Worm (Caenorhabditis elegans): Measurements from ENCODE around the gene AH9.1.

Gene AH9.1

DNA sequence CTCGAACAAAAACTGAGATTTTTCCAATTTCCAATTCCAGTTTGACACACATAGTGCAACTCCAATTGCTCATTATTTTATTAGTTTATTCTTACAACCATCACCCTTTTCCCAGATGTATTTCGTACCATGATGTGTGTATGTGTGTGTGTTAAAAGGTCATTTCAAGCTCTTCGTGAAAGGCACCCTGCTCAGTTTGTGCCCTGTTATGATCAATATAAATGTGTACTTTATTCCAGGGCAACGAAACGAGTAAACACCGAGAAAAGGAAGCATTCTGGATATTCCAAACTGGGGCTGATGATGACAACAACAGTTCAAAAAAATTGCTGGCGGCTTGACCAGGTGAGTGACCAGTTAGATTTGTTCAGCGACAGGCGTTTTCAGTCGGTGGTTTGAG, 36.1 kb downstream of the AH9.1 start, which contains the start of gene peb-1:
Gene peb-1, plus strand, starts transcription at position 301 of the 400 bp plus-strand sequence.
- peak; percentile 75 for TF ChIP-seq aha-1 (tag)
- TF ChIP-seq nhr-6 (tag; optimal IDR thresholded peaks at IDR 0.05): no peak
- TF ChIP-seq jun-1 (tag; optimal IDR thresholded peaks at IDR 0.05): no peak
- no peak for TF ChIP-seq nhr-25 (tag; optimal IDR thresholded peaks at IDR 0.05; ENCODE audit: borderline replicate concordance, insufficient read depth)
- TF ChIP-seq nhr-41 (GFP tag; IDR thresholded peaks at IDR 0.05): no peak
- no peak for TF ChIP-seq ces-1 (GFP tag; optimal IDR thresholded peaks at IDR 0.05)
- no peak for TF ChIP-seq arid-1 (GFP tag; conservative IDR thresholded peaks at IDR 0.05)
- TF ChIP-seq daf-12 (tag; optimal IDR thresholded peaks at IDR 0.05): no peak

DNA sequence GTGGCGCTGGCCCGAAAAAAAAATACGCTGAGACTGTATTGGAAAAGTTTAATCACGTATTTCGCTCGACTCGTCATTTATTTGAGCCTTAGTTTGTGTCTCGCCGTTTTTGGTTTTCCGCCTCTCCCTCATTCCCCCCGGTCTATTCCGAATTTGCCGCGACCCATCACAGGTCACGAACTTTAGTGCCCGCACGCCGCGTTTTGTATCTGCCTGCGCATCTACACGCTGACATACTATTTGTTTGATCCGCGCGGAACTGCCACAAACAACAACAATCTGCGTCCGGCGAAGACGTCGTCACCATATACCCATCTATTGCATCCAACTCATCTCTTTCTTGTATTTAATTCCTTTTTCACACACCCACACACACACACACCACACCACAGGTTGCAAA, 36.6 kb downstream of the AH9.1 start:
- no peak for TF ChIP-seq dmd-9 (GFP tag; IDR thresholded peaks at IDR 0.05)
- no peak for TF ChIP-seq nhr-6 (tag; optimal IDR thresholded peaks at IDR 0.05)
- TF ChIP-seq ceh-28 (tag; optimal IDR thresholded peaks at IDR 0.05): no peak
- TF ChIP-seq egl-43 (GFP tag; IDR thresholded peaks at IDR 0.05): 0 out of 2 replicates have a peak, but pooled peaks have one; percentile 48

DNA sequence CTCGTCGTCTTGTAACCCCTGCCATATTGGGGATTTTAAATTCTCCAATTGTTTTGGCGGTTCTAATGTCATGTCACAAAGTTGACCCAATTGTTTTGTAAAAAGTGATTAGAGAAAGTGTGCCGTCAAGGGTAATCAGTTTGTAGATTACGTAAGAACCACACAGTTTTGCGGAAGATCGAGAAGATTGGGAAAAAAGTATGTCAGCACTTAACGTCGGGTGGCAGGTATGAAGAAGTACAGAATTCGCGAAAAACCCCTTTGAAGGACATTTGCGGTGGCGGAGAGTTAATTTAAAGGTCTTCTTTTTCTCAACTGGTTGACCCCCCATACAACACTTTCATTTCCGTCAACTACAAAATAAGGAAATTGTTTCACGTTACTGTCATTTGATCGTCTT, 38.4 kb downstream of the AH9.1 start:
- TF ChIP-seq mep-1 (tag; optimal IDR thresholded peaks at IDR 0.05) (no peak), nhr-11 (tag; optimal IDR thresholded peaks at IDR 0.05) (no peak), daf-19 (GFP tag; conservative IDR thresholded peaks at IDR 0.05) (no peak), duxl-1 (tag; optimal IDR thresholded peaks at IDR 0.05; ENCODE audit: poor library complexity) (no peak), sdz-12 (GFP tag; optimal IDR thresholded peaks at IDR 0.05) (no peak), zag-1 (tag; optimal IDR thresholded peaks at IDR 0.05) (no peak), daf-8 (GFP tag; IDR thresholded peaks at IDR 0.05) (no peak), nhr-25 (tag; optimal IDR thresholded peaks at IDR 0.05; ENCODE audit: borderline replicate concordance, insufficient read depth) (peak; percentile 45), ceh-28 (tag; optimal IDR thresholded peaks at IDR 0.05) (no peak), Y5F2A.4 (GFP tag; optimal IDR thresholded peaks at IDR 0.05) (no peak), unc-130 (GFP tag; optimal IDR thresholded peaks at IDR 0.05) (no peak), nhr-28 (tag; optimal IDR thresholded peaks at IDR 0.05) (peak; percentile 28), nhr-111 (GFP tag; optimal IDR thresholded peaks at IDR 0.05) (no peak), hlh-11 (tag; optimal IDR thresholded peaks at IDR 0.05) (peak; percentile 10), snpc-4 (tag; optimal IDR thresholded peaks at IDR 0.05) (no peak), saeg-2 (GFP tag; IDR thresholded peaks at IDR 0.05) (no peak)

DNA sequence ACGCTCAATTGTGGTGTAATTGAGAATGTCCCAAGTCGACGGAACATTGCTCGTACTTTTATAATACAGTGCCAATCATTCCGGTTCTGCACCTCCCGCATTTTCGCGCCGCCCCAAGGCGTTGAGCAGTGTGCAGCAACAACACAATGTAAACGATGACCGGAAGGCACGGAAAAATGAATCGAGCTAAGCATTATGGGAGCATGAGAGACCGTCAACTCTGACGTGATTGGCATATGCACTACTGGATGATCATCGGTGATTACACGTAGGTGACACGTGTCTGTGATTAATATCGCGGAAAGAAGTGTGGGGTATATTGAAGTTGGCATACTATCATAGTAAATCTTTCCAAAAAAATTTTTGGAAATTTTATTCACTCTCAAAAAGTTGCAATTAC, 41.8 kb downstream of the AH9.1 start, which contains the start of gene T24C12.4:
Gene T24C12.4, minus strand, starts transcription at position 101 of the 400 bp plus-strand sequence.
- no peak for TF ChIP-seq nhr-25 (tag; optimal IDR thresholded peaks at IDR 0.05; ENCODE audit: borderline replicate concordance, insufficient read depth)
- TF ChIP-seq mdl-1 (tag; optimal IDR thresholded peaks at IDR 0.05): no peak
- TF ChIP-seq hmg-1.1 (GFP tag; IDR thresholded peaks at IDR 0.05): no peak
- no peak for TF ChIP-seq ama-1 (optimal IDR thresholded peaks at IDR 0.05)
- no peak for TF ChIP-seq gei-8 (GFP tag; optimal IDR thresholded peaks at IDR 0.05)
- TF ChIP-seq zip-11 (GFP tag; IDR thresholded peaks at IDR 0.05): no peak
- TF ChIP-seq zag-1 (tag; optimal IDR thresholded peaks at IDR 0.05): no peak
- TF ChIP-seq aly-2 (tag; optimal IDR thresholded peaks at IDR 0.05): no peak

DNA sequence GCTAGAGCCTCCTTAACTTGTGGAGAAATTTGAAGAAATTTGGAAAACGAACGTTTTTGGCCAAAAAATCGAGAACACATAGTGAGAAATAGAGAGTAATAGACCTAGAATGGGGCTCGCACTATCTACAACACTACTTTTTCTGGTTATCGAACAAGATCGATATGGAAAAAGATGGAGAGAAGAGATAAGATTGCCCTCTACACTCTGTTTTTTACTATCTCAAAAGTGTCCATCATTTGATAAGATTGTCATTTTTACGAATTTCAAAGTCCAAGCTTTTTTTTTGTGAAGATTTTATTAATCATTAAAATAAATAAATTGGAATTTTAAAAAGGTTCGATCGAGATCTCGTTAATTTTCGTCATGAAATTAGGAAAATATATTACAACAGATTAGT, 43.0 kb downstream of the AH9.1 start, which contains the start of gene T24C12.3:
Gene T24C12.3, minus strand, starts transcription at position 134 of the 400 bp plus-strand sequence.
- peak; percentile 60 for TF ChIP-seq hlh-11 (tag; optimal IDR thresholded peaks at IDR 0.05)
- TF ChIP-seq dmd-8 (GFP tag; IDR thresholded peaks at IDR 0.05): no peak
- TF ChIP-seq Y5F2A.4 (GFP tag; optimal IDR thresholded peaks at IDR 0.05): no peak
- peak; percentile 96 for TF ChIP-seq pqm-1 (tag; optimal IDR thresholded peaks at IDR 0.05)
- TF ChIP-seq nhr-237 (tag; optimal IDR thresholded peaks at IDR 0.05): no peak
- no peak for TF ChIP-seq nhr-25 (tag; optimal IDR thresholded peaks at IDR 0.05; ENCODE audit: borderline replicate concordance, insufficient read depth)
- TF ChIP-seq mxl-2 (GFP tag; conservative IDR thresholded peaks at IDR 0.05): no peak
- no peak for TF ChIP-seq daf-16 (GFP tag; optimal IDR thresholded peaks at IDR 0.05)
- peak; percentile 72 for TF ChIP-seq daf-16 (tag; optimal IDR thresholded peaks at IDR 0.05)
- TF ChIP-seq cey-2 (tag; optimal IDR thresholded peaks at IDR 0.05; ENCODE audit: borderline replicate concordance, insufficient read depth): no peak
- TF ChIP-seq nhr-28 (tag; optimal IDR thresholded peaks at IDR 0.05): peak; percentile 75
- no peak for TF ChIP-seq lin-15B (tag; optimal IDR thresholded peaks at IDR 0.05)
- no peak for TF ChIP-seq ctbp-1 (GFP tag; IDR thresholded peaks at IDR 0.05)
- TF ChIP-seq daf-12 (tag; optimal IDR thresholded peaks at IDR 0.05): no peak
- TF ChIP-seq dmd-6 (GFP tag; IDR thresholded peaks at IDR 0.05): peak; percentile 75
- no peak for TF ChIP-seq unc-62 (GFP tag; optimal IDR thresholded peaks at IDR 0.05 in 1 of 2)
- TF ChIP-seq unc-62 (tag; optimal IDR thresholded peaks at IDR 0.05): no peak
- TF ChIP-seq skn-1 (tag; optimal IDR thresholded peaks at IDR 0.05): no peak
- no peak for TF ChIP-seq egl-27 (tag; optimal IDR thresholded peaks at IDR 0.05)
- TF ChIP-seq saeg-2 (GFP tag; IDR thresholded peaks at IDR 0.05): no peak
- no peak for TF ChIP-seq mdl-1 (tag; optimal IDR thresholded peaks at IDR 0.05)
